Worm (Caenorhabditis elegans): ENCODE results near the gene fbxa-111.

fbxa-111 gene

ce11 chrV:16965655-16966054 is 16.1 kb upstream of the fbxa-111 start, which contains the start of gene efl-1:
Gene efl-1, minus strand, starts transcription at chrV:16965675.
- TF ChIP-seq ceh-34 (tag; optimal IDR thresholded peaks at IDR 0.05) (peak; percentile 56), ama-1 (optimal IDR thresholded peaks at IDR 0.05) (no peak), K09A11.1 (tag; optimal IDR thresholded peaks at IDR 0.05; ENCODE audit: insufficient read depth) (peak; percentile 21), pha-4 (tag; optimal IDR thresholded peaks at IDR 0.05) (no peak), ceh-30 (tag; optimal IDR thresholded peaks at IDR 0.05) (no peak), ceh-14 (tag; optimal IDR thresholded peaks at IDR 0.05) (peak; percentile 77), pag-3 (tag; optimal IDR thresholded peaks at IDR 0.05; ENCODE audit: borderline replicate concordance) (no peak), pqm-1 (tag; optimal IDR thresholded peaks at IDR 0.05) (peak; percentile 19), pha-2 (tag; optimal IDR thresholded peaks at IDR 0.05) (no peak), pros-1 (tag; optimal IDR thresholded peaks at IDR 0.05) (peak; percentile 58), dve-1 (tag; optimal IDR thresholded peaks at IDR 0.05) (peak; percentile 57), eyg-1 (tag; optimal IDR thresholded peaks at IDR 0.05) (no peak), ets-4 (tag; optimal IDR thresholded peaks at IDR 0.05) (peak; percentile 17), nhr-11 (tag; optimal IDR thresholded peaks at IDR 0.05) (no peak), npax-4 (tag; optimal IDR thresholded peaks at IDR 0.05) (no peak), rnt-1 (tag; optimal IDR thresholded peaks at IDR 0.05) (peak; percentile 78), tbx-2 (tag; optimal IDR thresholded peaks at IDR 0.05) (peak; percentile 52), unc-55 (GFP tag; optimal IDR thresholded peaks at IDR 0.05) (peak; percentile 88), ztf-16 (tag; optimal IDR thresholded peaks at IDR 0.05) (no peak), fax-1 (tag; optimal IDR thresholded peaks at IDR 0.05) (no peak), ceh-18 (tag; optimal IDR thresholded peaks at IDR 0.05) (peak; percentile 70), ceh-48 (tag; optimal IDR thresholded peaks at IDR 0.05) (peak; percentile 9), hlh-15 (tag; optimal IDR thresholded peaks at IDR 0.05) (no peak), sox-2 (GFP tag; IDR thresholded peaks at IDR 0.05) (no peak; the same call in 1 of the 2 replicates), sox-4 (tag; optimal IDR thresholded peaks at IDR 0.05) (no peak), pat-9 (tag; optimal IDR thresholded peaks at IDR 0.05) (no peak), sdc-2 (tag; optimal IDR thresholded peaks at IDR 0.05) (no peak), ttx-3 (tag; optimal IDR thresholded peaks at IDR 0.05) (no peak), che-1 (tag; optimal IDR thresholded peaks at IDR 0.05) (no peak), ceh-45 (GFP tag; IDR thresholded peaks at IDR 0.05) (no peak), pax-1 (tag; optimal IDR thresholded peaks at IDR 0.05) (peak; percentile 94), zip-5 (tag; optimal IDR thresholded peaks at IDR 0.05) (no peak), dmd-4 (tag; optimal IDR thresholded peaks at IDR 0.05; ENCODE audit: borderline replicate concordance) (no peak), ceh-31 (tag; optimal IDR thresholded peaks at IDR 0.05) (peak; percentile 58), F13H6.1 (tag; optimal IDR thresholded peaks at IDR 0.05) (no peak), unc-42 (tag; optimal IDR thresholded peaks at IDR 0.05) (peak; percentile 98), ceh-19 (GFP tag; optimal IDR thresholded peaks at IDR 0.05) (peak; percentile 34), ceh-6 (GFP tag; optimal IDR thresholded peaks at IDR 0.05) (no peak), ceh-2 (tag; optimal IDR thresholded peaks at IDR 0.05) (no peak), lin-11 (tag; optimal IDR thresholded peaks at IDR 0.05) (no peak), hlh-30 (tag; optimal IDR thresholded peaks at IDR 0.05; ENCODE audit: insufficient read depth) (peak; percentile 8), fkh-6 (tag; optimal IDR thresholded peaks at IDR 0.05) (no peak), lim-6 (tag; optimal IDR thresholded peaks at IDR 0.05) (no peak), nhr-232 (tag; optimal IDR thresholded peaks at IDR 0.05) (no peak), ceh-22 (tag; optimal IDR thresholded peaks at IDR 0.05) (no peak), odd-2 (tag; optimal IDR thresholded peaks at IDR 0.05) (no peak), unc-86 (tag; optimal IDR thresholded peaks at IDR 0.05) (no peak), elt-4 (tag; optimal IDR thresholded peaks at IDR 0.05) (no peak), ceh-9 (tag; optimal IDR thresholded peaks at IDR 0.05) (no peak), syd-9 (tag; optimal IDR thresholded peaks at IDR 0.05) (no peak), Y22D7AL.16 (tag; optimal IDR thresholded peaks at IDR 0.05) (no peak), T23F11.4 (GFP tag; optimal IDR thresholded peaks at IDR 0.05) (no peak), K02D7.2 (tag; optimal IDR thresholded peaks at IDR 0.05) (no peak), nfya-1 (tag; optimal IDR thresholded peaks at IDR 0.05) (peak; percentile 86), ref-2 (tag; optimal IDR thresholded peaks at IDR 0.05) (peak; percentile 66)
